Worm (Caenorhabditis elegans) whole organism, L3 larva: ENCODE measurements around the gene gei-3.

ENCODE experiments used
- aly-2 ChIP-seq: fragments of 150-350 bp; optimal IDR thresholded peaks from 2 replicates; lab custom pipeline; 2014; ENCODE audit warnings: missing biosample characterization, missing genetic modification characterization
- ama-1 ChIP-seq: fragments of 150-350 bp; optimal IDR thresholded peaks from 2 replicates; lab custom pipeline; 2018
- ceh-28 ChIP-seq: fragments of 150-350 bp; optimal IDR thresholded peaks from 2 replicates; lab custom pipeline; 2014; ENCODE audit warnings: missing biosample characterization, missing genetic modification reagents, missing genetic modification characterization
- ceh-82 ChIP-seq: fragments of 150-350 bp; optimal IDR thresholded peaks from 2 replicates; lab custom pipeline; 2014; ENCODE audit warnings: missing biosample characterization, missing genetic modification characterization
- egl-27 ChIP-seq: sonication (generic microtip); optimal IDR thresholded peaks from 4 replicates; lab custom pipeline; 2017; ENCODE audit warnings: missing biosample characterization, missing genetic modification reagents, missing genetic modification characterization
- egl-5 ChIP-seq: fragments of 150-350 bp; optimal IDR thresholded peaks from 2 replicates; lab custom pipeline; 2017; ENCODE audit warnings: missing biosample characterization, missing genetic modification reagents, missing genetic modification characterization, inconsistent platforms
- elt-1 ChIP-seq: fragments of 150-350 bp; optimal IDR thresholded peaks from 2 replicates; lab custom pipeline; 2014; ENCODE audit warnings: missing biosample characterization, missing genetic modification characterization
- elt-2 ChIP-seq: sonication (generic microtip); optimal IDR thresholded peaks from 2 replicates; lab custom pipeline; 2016; ENCODE audit warnings: missing genetic modification reagents, mild to moderate bottlenecking, missing genetic modification characterization, missing compliant biosample characterization
- elt-3 ChIP-seq, 3 experiments: fragments of 150-350 bp in 1 of 3; sonication (generic microtip) in 2 of 3; optimal IDR thresholded peaks; 2 replicates in 2 of 3; 4 replicates in 1 of 3; lab custom pipeline; 2014 to 2017; ENCODE audit warnings: missing biosample characterization in 3 of 3, missing genetic modification characterization in 3 of 3
- fos-1 ChIP-seq: fragments of 150-350 bp; optimal IDR thresholded peaks from 2 replicates; lab custom pipeline; 2014; ENCODE audit warnings: missing biosample characterization, missing genetic modification characterization
- hmg-11 ChIP-seq: sonication (generic microtip); optimal IDR thresholded peaks from 2 replicates; lab custom pipeline; 2016; ENCODE audit warnings: missing genetic modification characterization, missing compliant biosample characterization
- jun-1 ChIP-seq: fragments of 150-350 bp; optimal IDR thresholded peaks from 2 replicates; lab custom pipeline; 2014; ENCODE audit warnings: missing biosample characterization, missing genetic modification reagents, missing genetic modification characterization
- lin-15B ChIP-seq: fragments of 150-350 bp; optimal IDR thresholded peaks from 2 replicates; lab custom pipeline; 2014; ENCODE audit warnings: missing biosample characterization, missing genetic modification characterization
- lsy-12 ChIP-seq: sonication (generic microtip); optimal IDR thresholded peaks from 2 replicates; lab custom pipeline; 2016; ENCODE audit warnings: mild to moderate bottlenecking, missing genetic modification characterization, missing compliant biosample characterization
- mml-1 ChIP-seq: fragments of 150-350 bp; sonication (generic microtip); optimal IDR thresholded peaks from 3 replicates; lab custom pipeline; 2014; ENCODE audit warnings: missing biosample characterization, missing genetic modification characterization
- nfya-1 ChIP-seq: sonication (generic microtip); optimal IDR thresholded peaks from 2 replicates; lab custom pipeline; 2017; ENCODE audit warnings: missing genetic modification characterization, mild to moderate bottlenecking, missing compliant biosample characterization, antibody characterized with exemption, moderate library complexity; ENCODE audit not compliant: insufficient read depth
- nhr-11 ChIP-seq: fragments of 150-350 bp; optimal IDR thresholded peaks from 2 replicates; lab custom pipeline; 2014; ENCODE audit warnings: missing biosample characterization, missing genetic modification characterization
- nhr-23 ChIP-seq: fragments of 150-350 bp; optimal IDR thresholded peaks from 2 replicates; lab custom pipeline; 2014; ENCODE audit warnings: missing biosample characterization, missing genetic modification reagents, missing genetic modification characterization
- nhr-237 ChIP-seq: fragments of 150-350 bp; optimal IDR thresholded peaks from 2 replicates; lab custom pipeline; 2014; ENCODE audit warnings: missing biosample characterization, missing genetic modification characterization
- nhr-25 ChIP-seq: sonication (generic microtip); optimal IDR thresholded peaks from 2 replicates; lab custom pipeline; 2017; ENCODE audit warnings: missing biosample characterization, missing genetic modification characterization
- nhr-43 ChIP-seq: sonication (generic microtip); optimal IDR thresholded peaks from 2 replicates; lab custom pipeline; 2016; ENCODE audit warnings: mild to moderate bottlenecking, missing genetic modification characterization, missing compliant biosample characterization; ENCODE audit not compliant: poor library complexity, severe bottlenecking
- nhr-77 ChIP-seq: fragments of 150-350 bp; optimal IDR thresholded peaks from 2 replicates; lab custom pipeline; 2014; ENCODE audit warnings: missing biosample characterization, missing genetic modification characterization
- sea-2 ChIP-seq: fragments of 150-350 bp; sonication (generic microtip); optimal IDR thresholded peaks from 4 replicates; lab custom pipeline; 2014; ENCODE audit warnings: missing biosample characterization, missing genetic modification reagents, missing genetic modification characterization
- skn-1 ChIP-seq: fragments of 150-350 bp; optimal IDR thresholded peaks from 2 replicates; lab custom pipeline; 2014; ENCODE audit warnings: missing biosample characterization, missing genetic modification characterization
- snpc-4 ChIP-seq: fragments of 150-350 bp; optimal IDR thresholded peaks from 2 replicates; lab custom pipeline; 2014; ENCODE audit warnings: missing biosample characterization, missing genetic modification characterization
- unc-39 ChIP-seq: sonication (generic microtip); optimal IDR thresholded peaks from 4 replicates; lab custom pipeline; 2017; ENCODE audit warnings: missing biosample characterization, missing genetic modification characterization
- unc-62 ChIP-seq: fragments of 150-350 bp; sonication (generic microtip); optimal IDR thresholded peaks from 4 replicates; lab custom pipeline; 2014; ENCODE audit warnings: missing biosample characterization, missing genetic modification reagents, missing genetic modification characterization
- zag-1 ChIP-seq: fragments of 150-350 bp; optimal IDR thresholded peaks from 2 replicates; lab custom pipeline; 2014; ENCODE audit warnings: missing biosample characterization, missing genetic modification characterization
- ztf-11 ChIP-seq: fragments of 150-350 bp; optimal IDR thresholded peaks from 2 replicates; lab custom pipeline; 2014; ENCODE audit warnings: missing biosample characterization, missing genetic modification characterization
- ztf-4 ChIP-seq: fragments of 150-350 bp; optimal IDR thresholded peaks from 2 replicates; lab custom pipeline; 2014; ENCODE audit warnings: missing biosample characterization, missing genetic modification characterization

Gene gei-3

ce11 chrX:12846043-12846442, 32.6 kb upstream of the gei-3 start, which contains the start of gene C52G5.3:
TSS of gene C52G5.3 (minus strand) at chrX:12846143.
- TF ChIP-seq nhr-23 (tag; lab: Kevin White, UChicago) (no peak), sea-2 (no peak)

ce11 chrX:12844170-12844569, 30.7 kb upstream of the gei-3 start:
- TF ChIP-seq elt-1 (tag; lab: Kevin White, UChicago) (peak; percentile 56), nhr-237 (no peak), ztf-11 (tag; lab: Kevin White, UChicago) (no peak), ztf-4 (no peak), unc-62 (GFP tag; lab: Kevin White, UChicago) (no peak), lin-15B (tag; lab: Kevin White, UChicago) (no peak), egl-27 (tag; lab: Kevin White, UChicago) (peak; percentile 21), nhr-43 (tag; lab: Kevin White, UChicago) (peak; percentile 66), nhr-23 (tag; lab: Kevin White, UChicago) (peak; percentile 84), skn-1 (no peak), aly-2 (tag; lab: Kevin White, UChicago) (no peak), zag-1 (tag; lab: Kevin White, UChicago) (no peak), snpc-4 (tag; lab: Kevin White, UChicago) (no peak), mml-1 (tag; lab: Kevin White, UChicago) (no peak), nhr-25 (tag; lab: Kevin White, UChicago) (peak; percentile 92), nfya-1 (tag; lab: Kevin White, UChicago) (peak; percentile 3), egl-5 (tag; lab: Kevin White, UChicago) (no peak), hmg-11 (tag; lab: Kevin White, UChicago) (no peak), nhr-77 (no peak), elt-3 (tag; optimal IDR thresholded peaks at IDR 0.05; lab: Kevin White, UChicago) (peak in 1 of 3 experiments; percentile 16), unc-39 (no peak)
- TF ChIP-seq, all 47 proteins: peak for 7

- TF ChIP-seq elt-3 (tag; optimal IDR thresholded peaks at IDR 0.05; lab: Kevin White, UChicago) (no peak), hmg-11 (tag; lab: Kevin White, UChicago) (peak; percentile 0), nhr-43 (tag; lab: Kevin White, UChicago) (peak; percentile 48), ztf-4 (no peak), jun-1 (tag; lab: Kevin White, UChicago) (peak; percentile 21), fos-1 (tag; lab: Kevin White, UChicago) (no peak), ceh-28 (no peak), elt-2 (tag; lab: Kevin White, UChicago) (peak; percentile 38), lsy-12 (tag; lab: Kevin White, UChicago) (peak; percentile 6), nfya-1 (tag; lab: Kevin White, UChicago) (peak; percentile 25), skn-1 (no peak), unc-39 (no peak)
Observed at ce11 chrX:12843530-12843929, 30.1 kb upstream of the gei-3 start.

- TF ChIP-seq nhr-23 (tag; lab: Kevin White, UChicago), result peak; percentile 8
- no peak for TF ChIP-seq ztf-11 (tag; lab: Kevin White, UChicago)
- TF ChIP-seq, all 47 proteins: peak for 1
Observed at ce11 chrX:12843011-12843410, 29.6 kb upstream of the gei-3 start, which contains the start of gene C52G5.2. TSS of gene C52G5.2 (plus strand) at chrX:12843311.

- TF ChIP-seq nhr-11 (tag; lab: Kevin White, UChicago), result no peak
- TF ChIP-seq elt-3 (tag; optimal IDR thresholded peaks at IDR 0.05; lab: Kevin White, UChicago), result peak in 1 of 3 experiments; percentile 21
- TF ChIP-seq elt-2 (tag; lab: Kevin White, UChicago), result peak; percentile 24
Observed at ce11 chrX:12834848-12835247, 21.4 kb upstream of the gei-3 start.

ce11 chrX:12829055-12829454, 15.6 kb upstream of the gei-3 start:
- TF ChIP-seq skn-1 (no peak), ztf-4 (no peak), ama-1 (no peak), ceh-82 (tag; lab: Kevin White, UChicago) (no peak), nhr-77 (no peak)
- TF ChIP-seq, all 47 proteins: peak for 0
